Worm (Caenorhabditis elegans) whole organism, L2 larva: ENCODE data around the gene npp-1.
A peak's percentile ranks its signal among the peaks of the same experiment; 100 is the strongest.

ENCODE experiments used
- C34F6.9 ChIP-seq: fragments of 150-350 bp; optimal IDR thresholded peaks from 2 replicates; lab custom pipeline; 2014; ENCODE audit warnings: missing biosample characterization, missing genetic modification characterization
- F13H6.1 ChIP-seq: sonication (generic microtip); optimal IDR thresholded peaks from 2 replicates; lab custom pipeline; 2016; ENCODE audit warnings: missing genetic modification characterization, missing compliant biosample characterization
- R02D3.7 ChIP-seq: fragments of 150-350 bp; optimal IDR thresholded peaks from 2 replicates; lab custom pipeline; 2014; ENCODE audit warnings: missing biosample characterization, missing genetic modification characterization
- Y55F3AM.14 ChIP-seq: fragments of 200-800 bp; sonication (Bioruptor generic); optimal IDR thresholded peaks from 2 replicates; lab custom pipeline; 2018; ENCODE audit warnings: mild to moderate bottlenecking, missing genetic modification characterization, missing compliant biosample characterization
- ZK546.5 ChIP-seq: sonication (generic microtip); optimal IDR thresholded peaks from 2 replicates; lab custom pipeline; 2017; ENCODE audit warnings: missing biosample characterization, missing genetic modification characterization
- aly-2 ChIP-seq: fragments of 150-350 bp; optimal IDR thresholded peaks from 2 replicates; lab custom pipeline; 2014; ENCODE audit warnings: missing biosample characterization, missing genetic modification characterization
- ama-1 ChIP-seq: fragments of 150-350 bp; optimal IDR thresholded peaks from 2 replicates; lab custom pipeline; 2018; ENCODE audit warnings: inconsistent platforms
- blmp-1 ChIP-seq: sonication (generic microtip); optimal IDR thresholded peaks from 2 replicates; lab custom pipeline; 2017; ENCODE audit warnings: missing genetic modification characterization, mild to moderate bottlenecking, missing compliant biosample characterization, antibody characterized with exemption, moderate library complexity; ENCODE audit not compliant: insufficient read depth
- ceh-16 ChIP-seq: fragments of 150-350 bp; optimal IDR thresholded peaks from 2 replicates; lab custom pipeline; 2014; ENCODE audit warnings: missing biosample characterization, missing genetic modification characterization
- crh-2 ChIP-seq: sonication (generic microtip); optimal IDR thresholded peaks from 2 replicates; lab custom pipeline; 2017; ENCODE audit warnings: missing biosample characterization, missing genetic modification characterization
- egl-27 ChIP-seq: sonication (generic microtip); optimal IDR thresholded peaks from 3 replicates; lab custom pipeline; 2017; ENCODE audit warnings: missing biosample characterization, missing genetic modification reagents, missing genetic modification characterization
- elt-1 ChIP-seq: fragments of 150-350 bp; optimal IDR thresholded peaks from 2 replicates; lab custom pipeline; 2014; ENCODE audit warnings: missing biosample characterization, missing genetic modification characterization
- elt-3 ChIP-seq: sonication (generic microtip); optimal IDR thresholded peaks from 2 replicates; lab custom pipeline; 2017; ENCODE audit warnings: missing biosample characterization, missing genetic modification characterization
- fos-1 ChIP-seq: fragments of 150-350 bp; optimal IDR thresholded peaks from 2 replicates; lab custom pipeline; 2014; ENCODE audit warnings: missing biosample characterization, missing genetic modification characterization
- gmeb-1 ChIP-seq: fragments of 150-350 bp; optimal IDR thresholded peaks from 2 replicates; lab custom pipeline; 2014; ENCODE audit warnings: missing biosample characterization, missing genetic modification characterization
- lin-11 ChIP-seq: fragments of 150-350 bp; sonication (generic microtip); optimal IDR thresholded peaks from 2 replicates; lab custom pipeline; 2014; ENCODE audit warnings: missing biosample characterization, missing genetic modification characterization, inconsistent platforms, mixed read lengths
- lin-13 ChIP-seq: fragments of 150-350 bp; optimal IDR thresholded peaks from 2 replicates; lab custom pipeline; 2014; ENCODE audit warnings: missing biosample characterization, missing genetic modification reagents, missing genetic modification characterization
- lin-39 ChIP-seq: fragments of 150-350 bp; optimal IDR thresholded peaks from 2 replicates; lab custom pipeline; 2014; ENCODE audit warnings: missing biosample characterization, missing genetic modification reagents, missing genetic modification characterization
- lsy-2 ChIP-seq, 2 experiments: fragments of 150-350 bp in 1 of 2; sonication (generic microtip) in 1 of 2; optimal IDR thresholded peaks; 2 replicates each; lab custom pipeline; 2014 to 2017; ENCODE audit warnings: missing biosample characterization in 2 of 2, missing genetic modification characterization in 2 of 2
- mab-5 ChIP-seq: fragments of 150-350 bp; optimal IDR thresholded peaks from 2 replicates; lab custom pipeline; 2014; ENCODE audit warnings: missing biosample characterization, missing genetic modification characterization
- mbf-1 ChIP-seq: sonication (generic microtip); optimal IDR thresholded peaks from 2 replicates; lab custom pipeline; 2017; ENCODE audit warnings: missing biosample characterization, missing genetic modification characterization
- mdl-1 ChIP-seq, 2 experiments: fragments of 150-350 bp in 1 of 2; sonication (generic microtip) in 1 of 2; optimal IDR thresholded peaks; 2 replicates each; lab custom pipeline; 2017; ENCODE audit warnings: missing biosample characterization in 2 of 2, missing genetic modification characterization in 2 of 2
- nhr-10 ChIP-seq: sonication (generic microtip); optimal IDR thresholded peaks from 2 replicates; lab custom pipeline; 2017; ENCODE audit warnings: missing biosample characterization, missing genetic modification characterization
- nhr-11 ChIP-seq: fragments of 150-350 bp; optimal IDR thresholded peaks from 2 replicates; lab custom pipeline; 2014; ENCODE audit warnings: missing biosample characterization, missing genetic modification characterization
- nhr-129 ChIP-seq: fragments of 150-350 bp; optimal IDR thresholded peaks from 2 replicates; lab custom pipeline; 2014; ENCODE audit warnings: missing biosample characterization, missing genetic modification characterization
- nhr-21 ChIP-seq: fragments of 150-350 bp; optimal IDR thresholded peaks from 2 replicates; lab custom pipeline; 2014; ENCODE audit warnings: missing biosample characterization, missing genetic modification characterization
- nhr-23 ChIP-seq: fragments of 150-350 bp; optimal IDR thresholded peaks from 2 replicates; lab custom pipeline; 2014; ENCODE audit warnings: missing biosample characterization, missing genetic modification reagents, missing genetic modification characterization
- nhr-237 ChIP-seq: fragments of 150-350 bp; optimal IDR thresholded peaks from 2 replicates; lab custom pipeline; 2014; ENCODE audit warnings: missing biosample characterization, missing genetic modification characterization
- nhr-25 ChIP-seq: fragments of 150-350 bp; sonication (generic microtip); optimal IDR thresholded peaks from 3 replicates; lab custom pipeline; 2014; ENCODE audit warnings: missing biosample characterization, missing genetic modification characterization
- nhr-6 ChIP-seq: fragments of 150-350 bp; optimal IDR thresholded peaks from 2 replicates; lab custom pipeline; 2014; ENCODE audit warnings: missing biosample characterization, missing genetic modification characterization
- nhr-77 ChIP-seq: fragments of 150-350 bp; optimal IDR thresholded peaks from 2 replicates; lab custom pipeline; 2014; ENCODE audit warnings: missing biosample characterization, missing genetic modification characterization
- peb-1 ChIP-seq: fragments of 150-350 bp; optimal IDR thresholded peaks from 2 replicates; lab custom pipeline; 2014; ENCODE audit warnings: missing biosample characterization, missing genetic modification characterization
- sem-4 ChIP-seq: fragments of 150-350 bp; optimal IDR thresholded peaks from 2 replicates; lab custom pipeline; 2014; ENCODE audit warnings: missing biosample characterization, missing genetic modification reagents, missing genetic modification characterization
- skn-1 ChIP-seq: sonication (generic microtip); optimal IDR thresholded peaks from 2 replicates; lab custom pipeline; 2017; ENCODE audit warnings: missing biosample characterization, missing genetic modification characterization
- sma-3 ChIP-seq: sonication (generic microtip); optimal IDR thresholded peaks from 2 replicates; lab custom pipeline; 2016; ENCODE audit warnings: missing genetic modification reagents, missing genetic modification characterization, missing compliant biosample characterization
- sma-9 ChIP-seq, 2 experiments: fragments of 150-350 bp in 1 of 2; sonication (generic microtip) in 1 of 2; optimal IDR thresholded peaks; 2 replicates each; lab custom pipeline; 2014 to 2016; ENCODE audit warnings: missing genetic modification characterization in 2 of 2, mild to moderate bottlenecking in 1 of 2, missing biosample characterization in 1 of 2, missing compliant biosample characterization in 1 of 2, missing genetic modification reagents in 1 of 2, moderate library complexity in 1 of 2
- snpc-4 ChIP-seq: fragments of 150-350 bp; optimal IDR thresholded peaks from 2 replicates; lab custom pipeline; 2014; ENCODE audit warnings: missing biosample characterization, missing genetic modification characterization
- unc-39 ChIP-seq: fragments of 150-350 bp; optimal IDR thresholded peaks from 2 replicates; lab custom pipeline; 2014; ENCODE audit warnings: missing biosample characterization, missing genetic modification characterization
- unc-55 ChIP-seq: fragments of 150-350 bp; sonication (generic microtip); optimal IDR thresholded peaks from 3 replicates; lab custom pipeline; 2014; ENCODE audit warnings: missing biosample characterization, missing genetic modification reagents, missing genetic modification characterization
- unc-62 ChIP-seq: fragments of 150-350 bp; optimal IDR thresholded peaks from 2 replicates; lab custom pipeline; 2014; ENCODE audit warnings: missing biosample characterization, missing genetic modification reagents, missing genetic modification characterization
- zag-1 ChIP-seq: fragments of 150-350 bp; optimal IDR thresholded peaks from 2 replicates; lab custom pipeline; 2014; ENCODE audit warnings: missing biosample characterization, missing genetic modification characterization
- ztf-1 ChIP-seq: fragments of 200-800 bp; sonication (Bioruptor generic); conservative IDR thresholded peaks from 2 replicates; pipeline ENCODE4 v1.3.6; 2022; ENCODE audit warnings: missing genetic modification characterization, missing compliant biosample characterization
- ztf-11 ChIP-seq: sonication (generic microtip); optimal IDR thresholded peaks from 2 replicates; lab custom pipeline; 2017; ENCODE audit warnings: missing biosample characterization, missing genetic modification characterization
- ztf-4 ChIP-seq: fragments of 150-350 bp; optimal IDR thresholded peaks from 2 replicates; lab custom pipeline; 2014; ENCODE audit warnings: missing biosample characterization, missing genetic modification characterization

The npp-1 gene

ce11 chrIV:9872786-9873185, 14.5 kb downstream of the npp-1 start (continued):
- TF ChIP-seq skn-1 (tag; lab: Kevin White, UChicago): peak; percentile 32
- no peak for TF ChIP-seq lin-39 (tag; lab: Kevin White, UChicago)
- no peak for TF ChIP-seq sem-4
- TF ChIP-seq blmp-1 (tag; lab: Kevin White, UChicago): no peak
- peak; percentile 78 for TF ChIP-seq crh-2 (tag; lab: Kevin White, UChicago)
- TF ChIP-seq lin-11 (tag; lab: Kevin White, UChicago): no peak
- peak; percentile 9 for TF ChIP-seq unc-55 (GFP tag; lab: Kevin White, UChicago)
- no peak for TF ChIP-seq ztf-1 (GFP tag; lab: Robert Waterston, UW)
- no peak for TF ChIP-seq R02D3.7 (tag; lab: Kevin White, UChicago)
- no peak for TF ChIP-seq peb-1 (tag; lab: Kevin White, UChicago)
- TF ChIP-seq ztf-11: no peak
- no peak for TF ChIP-seq mab-5
- TF ChIP-seq elt-1 (tag; lab: Kevin White, UChicago): no peak

DNA sequence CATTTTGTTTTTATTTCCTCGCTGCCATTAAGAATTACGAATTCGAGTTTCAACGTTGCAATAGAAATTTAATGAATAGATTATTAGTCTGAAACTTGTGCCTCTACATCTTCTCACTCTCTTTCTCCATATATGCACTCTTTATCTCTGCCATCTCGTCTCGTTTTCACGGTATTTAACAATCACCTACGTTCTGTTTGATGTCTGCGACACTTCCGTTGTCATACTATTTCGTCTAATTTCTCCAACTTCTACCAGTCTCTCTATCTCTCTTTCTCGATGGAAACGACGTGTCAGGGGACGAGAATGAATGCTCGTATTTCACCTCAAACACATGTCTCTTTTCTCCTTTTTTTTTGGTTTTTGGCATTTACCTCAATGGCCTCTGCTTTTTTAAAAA, 15.5 kb downstream of the npp-1 start:
- TF ChIP-seq unc-55 (GFP tag; lab: Kevin White, UChicago) (peak; percentile 69), C34F6.9 (peak; percentile 61), fos-1 (peak; percentile 64), nhr-23 (no peak), lin-13 (GFP tag; lab: Kevin White, UChicago) (peak; percentile 28), lsy-2 (tag; optimal IDR thresholded peaks at IDR 0.05; lab: Kevin White, UChicago) (peak in 1 of 2 experiments; percentile 56), gmeb-1 (tag; lab: Kevin White, UChicago) (peak; percentile 11), elt-1 (tag; lab: Kevin White, UChicago) (no peak), mdl-1 (tag; optimal IDR thresholded peaks at IDR 0.05; lab: Kevin White, UChicago) (peak in 1 of 2 experiments; percentile 23), unc-62 (GFP tag; lab: Kevin White, UChicago) (no peak), ztf-1 (GFP tag; lab: Robert Waterston, UW) (no peak), ama-1 (lab: Kevin White, UChicago) (peak; percentile 36), ceh-16 (peak; percentile 61), blmp-1 (tag; lab: Kevin White, UChicago) (peak; percentile 14), snpc-4 (tag; lab: Kevin White, UChicago) (no peak), unc-39 (no peak), nhr-237 (tag; lab: Kevin White, UChicago) (no peak), sma-9 (GFP tag; optimal IDR thresholded peaks at IDR 0.05; lab: Kevin White, UChicago) (peak; percentile 68), sma-9 (tag; optimal IDR thresholded peaks at IDR 0.05; lab: Kevin White, UChicago) (no peak), ZK546.5 (tag; lab: Kevin White, UChicago) (no peak), lin-11 (tag; lab: Kevin White, UChicago) (no peak), ztf-11 (no peak), nhr-21 (peak; percentile 39), egl-27 (tag; lab: Kevin White, UChicago) (peak; percentile 53), nhr-10 (tag; lab: Kevin White, UChicago) (no peak), nhr-11 (tag; lab: Kevin White, UChicago) (no peak), nhr-77 (tag; lab: Kevin White, UChicago) (no peak), crh-2 (tag; lab: Kevin White, UChicago) (peak; percentile 90), F13H6.1 (tag; lab: Kevin White, UChicago) (peak; percentile 73), nhr-25 (tag; lab: Kevin White, UChicago) (peak; percentile 25), peb-1 (tag; lab: Kevin White, UChicago) (no peak), nhr-6 (tag; lab: Kevin White, UChicago) (peak; percentile 54), sma-3 (GFP tag; lab: Kevin White, UChicago) (peak; percentile 10), nhr-129 (tag; lab: Kevin White, UChicago) (peak; percentile 78), Y55F3AM.14 (GFP tag; lab: Kevin White, UChicago) (no peak)

DNA sequence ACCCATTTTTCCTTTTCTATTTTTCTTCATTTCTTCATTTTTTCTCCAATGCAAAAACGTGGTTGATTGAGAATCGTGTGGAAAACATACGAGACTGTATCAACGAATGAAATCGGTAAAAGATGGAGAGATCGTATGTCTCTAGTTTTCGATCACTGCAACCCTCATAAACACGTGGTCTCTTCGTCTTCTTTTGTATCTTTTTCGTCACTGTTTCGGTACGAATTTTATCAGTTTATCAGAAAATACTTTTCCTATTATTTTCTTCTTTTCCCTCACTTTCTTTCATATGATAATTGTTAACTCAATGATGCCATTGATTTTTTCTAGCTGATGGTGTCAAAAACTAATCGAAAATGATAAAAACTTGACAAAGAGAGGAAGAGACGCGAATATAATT, 17.4 kb downstream of the npp-1 start:
- TF ChIP-seq gmeb-1 (tag; lab: Kevin White, UChicago): peak; percentile 40
- no peak for TF ChIP-seq zag-1 (tag; lab: Kevin White, UChicago)
- TF ChIP-seq mbf-1 (tag; lab: Kevin White, UChicago): no peak
- TF ChIP-seq nhr-25 (tag; lab: Kevin White, UChicago): peak; percentile 81
- TF ChIP-seq Y55F3AM.14 (GFP tag; lab: Kevin White, UChicago): no peak
- TF ChIP-seq nhr-129 (tag; lab: Kevin White, UChicago): peak; percentile 37
- peak; percentile 95 for TF ChIP-seq fos-1
- no peak for TF ChIP-seq egl-27 (tag; lab: Kevin White, UChicago)
- peak; percentile 79 for TF ChIP-seq blmp-1 (tag; lab: Kevin White, UChicago)
- peak; percentile 91 for TF ChIP-seq sma-9 (GFP tag; optimal IDR thresholded peaks at IDR 0.05; lab: Kevin White, UChicago)
- no peak for TF ChIP-seq sma-9 (tag; optimal IDR thresholded peaks at IDR 0.05; lab: Kevin White, UChicago)
- TF ChIP-seq sma-3 (GFP tag; lab: Kevin White, UChicago): peak; percentile 54
- TF ChIP-seq skn-1 (tag; lab: Kevin White, UChicago): no peak
- TF ChIP-seq nhr-21: peak; percentile 75
- TF ChIP-seq nhr-237 (tag; lab: Kevin White, UChicago): no peak
- no peak for TF ChIP-seq lin-11 (tag; lab: Kevin White, UChicago)
- no peak for TF ChIP-seq elt-3 (tag; lab: Kevin White, UChicago)
- TF ChIP-seq unc-55 (GFP tag; lab: Kevin White, UChicago): no peak
- TF ChIP-seq mdl-1 (tag; optimal IDR thresholded peaks at IDR 0.05; lab: Kevin White, UChicago): peak in 1 of 2 experiments; percentile 47
- TF ChIP-seq elt-1 (tag; lab: Kevin White, UChicago): no peak
- no peak for TF ChIP-seq ztf-1 (GFP tag; lab: Robert Waterston, UW)
- TF ChIP-seq lsy-2 (tag; optimal IDR thresholded peaks at IDR 0.05; lab: Kevin White, UChicago): peak in 1 of 2 experiments; percentile 38
- TF ChIP-seq crh-2 (tag; lab: Kevin White, UChicago): peak; percentile 53
- TF ChIP-seq R02D3.7 (tag; lab: Kevin White, UChicago): no peak
- no peak for TF ChIP-seq aly-2
- no peak for TF ChIP-seq snpc-4 (tag; lab: Kevin White, UChicago)
- TF ChIP-seq ztf-4: peak; percentile 45
- no peak for TF ChIP-seq nhr-11 (tag; lab: Kevin White, UChicago)
- TF ChIP-seq peb-1 (tag; lab: Kevin White, UChicago): no peak
